Worm (Caenorhabditis elegans) whole organism, mixed stage, embryonic: ENCODE results near the gene otub-3.
A peak's percentile ranks its signal among the peaks of the same experiment; 100 is the strongest.

Source experiments
- M03D4.4 ChIP-seq: sonication (generic microtip); optimal IDR thresholded peaks from 2 replicates; lab custom pipeline; 2017; ENCODE audit warnings: mild to moderate bottlenecking, missing genetic modification characterization, missing compliant biosample characterization
- bed-3 ChIP-seq: fragments of 200-800 bp; sonication (Bioruptor generic); optimal IDR thresholded peaks from 3 replicates; lab custom pipeline; 2018; ENCODE audit warnings: mild to moderate bottlenecking, missing genetic modification characterization, moderate library complexity, missing compliant biosample characterization
- blmp-1 ChIP-seq: fragments of 150-350 bp; optimal IDR thresholded peaks from 2 replicates; lab custom pipeline; 2014; ENCODE audit warnings: missing biosample characterization, missing genetic modification characterization
- ceh-39 ChIP-seq: fragments of 150-350 bp; optimal IDR thresholded peaks from 2 replicates; lab custom pipeline; 2014; ENCODE audit warnings: missing biosample characterization, missing genetic modification characterization
- ceh-43 ChIP-seq: fragments of 200-800 bp; sonication (Bioruptor generic); optimal IDR thresholded peaks from 2 replicates; lab custom pipeline; 2018; ENCODE audit warnings: mild to moderate bottlenecking, missing genetic modification characterization, moderate library complexity, missing compliant biosample characterization
- ceh-83 ChIP-seq: fragments of 200-800 bp; sonication (Bioruptor generic); optimal IDR thresholded peaks from 2 replicates; lab custom pipeline; 2018; ENCODE audit warnings: mild to moderate bottlenecking, missing genetic modification characterization, missing compliant biosample characterization
- ces-1 ChIP-seq: fragments of 150-350 bp; optimal IDR thresholded peaks from 2 replicates; lab custom pipeline; 2014; ENCODE audit warnings: missing biosample characterization, missing genetic modification reagents, missing genetic modification characterization
- cnd-1 ChIP-seq: fragments of 200-800 bp; sonication (Bioruptor generic); optimal IDR thresholded peaks from 2 replicates; lab custom pipeline; 2018; ENCODE audit warnings: mild to moderate bottlenecking, missing genetic modification characterization, missing compliant biosample characterization
- drap-1 ChIP-seq: fragments of 200-800 bp; sonication (Bioruptor generic); optimal IDR thresholded peaks from 3 replicates; lab custom pipeline; 2018; ENCODE audit warnings: mild to moderate bottlenecking, missing genetic modification characterization, missing compliant biosample characterization
- elt-1 ChIP-seq: sonication (generic microtip); optimal IDR thresholded peaks from 2 replicates; lab custom pipeline; 2017; ENCODE audit warnings: missing genetic modification characterization, mild to moderate bottlenecking, missing compliant biosample characterization, antibody characterized with exemption, moderate library complexity, borderline replicate concordance; ENCODE audit not compliant: insufficient read depth
- elt-3 ChIP-seq: fragments of 150-350 bp; optimal IDR thresholded peaks from 2 replicates; lab custom pipeline; 2014; ENCODE audit warnings: missing biosample characterization, missing genetic modification characterization
- lin-13 ChIP-seq: fragments of 150-350 bp; optimal IDR thresholded peaks from 2 replicates; lab custom pipeline; 2014; ENCODE audit warnings: missing biosample characterization, missing genetic modification characterization
- lin-32 ChIP-seq: fragments of 200-800 bp; sonication (Bioruptor generic); optimal IDR thresholded peaks from 2 replicates; lab custom pipeline; 2018; ENCODE audit warnings: mild to moderate bottlenecking, missing genetic modification characterization, missing compliant biosample characterization
- lsy-2 ChIP-seq: fragments of 150-350 bp; optimal IDR thresholded peaks from 2 replicates; lab custom pipeline; 2014; ENCODE audit warnings: missing biosample characterization, missing genetic modification characterization
- mab-5 ChIP-seq: fragments of 150-350 bp; optimal IDR thresholded peaks from 2 replicates; lab custom pipeline; 2014; ENCODE audit warnings: missing biosample characterization, missing genetic modification characterization
- mep-1 ChIP-seq: fragments of 150-350 bp; optimal IDR thresholded peaks from 2 replicates; lab custom pipeline; 2017; ENCODE audit warnings: missing biosample characterization, missing genetic modification reagents, missing genetic modification characterization, inconsistent platforms
- nhr-12 ChIP-seq: fragments of 150-350 bp; optimal IDR thresholded peaks from 2 replicates; lab custom pipeline; 2014; ENCODE audit warnings: missing biosample characterization, missing genetic modification characterization
- nhr-2 ChIP-seq: fragments of 150-350 bp; optimal IDR thresholded peaks from 2 replicates; lab custom pipeline; 2014; ENCODE audit warnings: missing biosample characterization, missing genetic modification characterization
- nhr-237 ChIP-seq: fragments of 150-350 bp; optimal IDR thresholded peaks from 2 replicates; lab custom pipeline; 2014; ENCODE audit warnings: missing biosample characterization, missing genetic modification characterization
- nhr-76 ChIP-seq: sonication (generic microtip); optimal IDR thresholded peaks from 2 replicates; lab custom pipeline; 2017; ENCODE audit warnings: missing biosample characterization, missing genetic modification characterization
- pha-4 ChIP-seq: fragments of 150-350 bp; optimal IDR thresholded peaks from 2 replicates; lab custom pipeline; 2018; ENCODE audit warnings: missing biosample characterization, missing genetic modification reagents, missing genetic modification characterization
- sem-2 ChIP-seq: fragments of 200-800 bp; sonication (Bioruptor generic); optimal IDR thresholded peaks from 2 replicates; lab custom pipeline; 2018; ENCODE audit warnings: mild to moderate bottlenecking, missing genetic modification characterization, missing compliant biosample characterization
- snpc-4 ChIP-seq: fragments of 150-350 bp; optimal IDR thresholded peaks from 2 replicates; lab custom pipeline; 2014; ENCODE audit warnings: missing biosample characterization, missing genetic modification characterization
- sptf-1 ChIP-seq: sonication (generic microtip); optimal IDR thresholded peaks from 2 replicates; lab custom pipeline; 2017; ENCODE audit warnings: mild to moderate bottlenecking, missing genetic modification characterization, moderate library complexity, missing compliant biosample characterization
- unc-120 ChIP-seq: sonication (generic microtip); optimal IDR thresholded peaks from 2 replicates; lab custom pipeline; 2017; ENCODE audit warnings: missing genetic modification characterization, missing compliant biosample characterization; ENCODE audit not compliant: poor library complexity, severe bottlenecking
- unc-39 ChIP-seq: fragments of 150-350 bp; optimal IDR thresholded peaks from 2 replicates; lab custom pipeline; 2014; ENCODE audit warnings: missing biosample characterization, missing genetic modification characterization
- unc-62 ChIP-seq: fragments of 150-350 bp; optimal IDR thresholded peaks from 2 replicates; lab custom pipeline; 2014; ENCODE audit warnings: missing biosample characterization, missing genetic modification reagents, missing genetic modification characterization
- zip-8 ChIP-seq: fragments of 150-350 bp; optimal IDR thresholded peaks from 2 replicates; lab custom pipeline; 2014; ENCODE audit warnings: missing biosample characterization, missing genetic modification characterization

The otub-3 gene

DNA sequence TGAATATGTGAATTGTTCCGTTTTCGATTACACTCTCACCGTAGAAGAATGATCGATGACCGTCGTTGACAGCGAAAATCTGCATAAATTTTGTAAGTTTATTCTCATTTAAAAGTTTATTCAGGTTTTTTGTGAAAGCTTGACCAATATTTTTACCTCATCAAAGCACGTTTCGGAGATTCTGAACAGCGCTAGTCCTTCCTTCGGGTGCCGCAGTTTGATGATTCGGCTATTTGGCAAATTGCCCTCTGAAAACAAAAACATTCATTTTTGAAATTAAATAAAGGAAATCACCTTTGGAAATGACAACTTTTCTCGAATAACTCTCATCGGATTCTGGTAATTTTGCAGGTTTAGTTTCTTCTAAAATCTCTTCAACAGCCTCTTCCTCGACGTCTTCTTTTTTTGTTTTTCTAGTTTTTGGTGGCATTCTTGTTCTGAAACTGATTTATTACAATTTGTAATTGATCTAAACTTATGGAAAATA is 13.0 kb downstream of the otub-3 start, which contains the start of gene F21D5.6:
Gene F21D5.6, minus strand, starts transcription at position 437 of the 487 bp plus-strand sequence.
- TF ChIP-seq ces-1 (no peak), unc-62 (GFP tag; lab: Kevin White, UChicago) (no peak), nhr-12 (tag; lab: Kevin White, UChicago) (no peak), ceh-39 (tag; lab: Kevin White, UChicago) (no peak), unc-120 (tag; lab: Kevin White, UChicago) (no peak), drap-1 (GFP tag; lab: Kevin White, UChicago) (no peak), unc-39 (tag; lab: Kevin White, UChicago) (no peak), nhr-2 (tag; lab: Kevin White, UChicago) (no peak), sptf-1 (tag; lab: Kevin White, UChicago) (no peak), ceh-43 (no peak), M03D4.4 (tag; lab: Kevin White, UChicago) (no peak), bed-3 (no peak), mab-5 (no peak), blmp-1 (tag; lab: Kevin White, UChicago) (no peak), lin-32 (GFP tag; lab: Kevin White, UChicago) (no peak), elt-1 (tag; lab: Kevin White, UChicago) (no peak), sem-2 (GFP tag; lab: Kevin White, UChicago) (no peak)

DNA sequence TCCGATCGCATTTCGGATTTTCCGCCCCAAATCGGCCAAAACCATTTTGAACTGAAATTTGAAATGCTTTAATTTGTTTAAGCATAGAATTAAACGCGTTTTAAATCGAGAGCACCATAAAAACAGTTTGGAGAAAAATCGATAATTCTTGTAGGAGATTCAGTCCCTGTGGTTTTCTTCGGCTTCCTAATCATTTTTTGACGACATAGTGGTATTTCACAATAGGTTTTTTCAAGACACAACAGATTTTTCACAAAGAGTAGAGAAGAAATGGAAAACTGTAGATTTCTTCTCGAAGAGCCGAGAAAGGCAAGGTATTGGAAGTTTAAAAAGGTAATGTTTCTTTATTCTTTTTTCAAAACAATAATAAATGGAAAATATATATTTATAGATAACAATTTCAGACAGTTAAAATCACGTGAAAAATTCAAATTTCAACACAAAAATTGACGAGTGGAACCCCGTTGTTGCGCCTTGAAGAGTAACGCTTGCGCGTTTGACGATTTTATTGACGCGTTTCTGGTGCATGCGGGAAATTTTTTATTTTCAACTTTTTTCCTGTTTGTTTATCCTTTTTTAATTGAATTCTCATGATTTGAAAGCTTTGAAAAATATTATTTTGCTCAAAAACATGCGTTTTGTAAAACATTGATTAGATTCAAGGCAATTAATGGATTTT is 15.8 kb downstream of the otub-3 start, which contains the start of gene F21D5.7:
Gene F21D5.7, minus strand, starts transcription at position 51 of the 679 bp plus-strand sequence.
- TF ChIP-seq lsy-2 (tag; lab: Kevin White, UChicago) (peak; percentile 65), mep-1 (tag; lab: Kevin White, UChicago) (peak; percentile 49), M03D4.4 (tag; lab: Kevin White, UChicago) (no peak), lin-13 (tag; lab: Kevin White, UChicago) (peak; percentile 1), nhr-237 (peak; percentile 33), zip-8 (no peak), sptf-1 (tag; lab: Kevin White, UChicago) (peak; percentile 31), ceh-43 (no peak), elt-3 (tag; lab: Kevin White, UChicago) (no peak), nhr-76 (no peak), blmp-1 (tag; lab: Kevin White, UChicago) (no peak), pha-4 (tag; lab: Kevin White, UChicago) (peak; percentile 36), ces-1 (peak; percentile 28)

DNA sequence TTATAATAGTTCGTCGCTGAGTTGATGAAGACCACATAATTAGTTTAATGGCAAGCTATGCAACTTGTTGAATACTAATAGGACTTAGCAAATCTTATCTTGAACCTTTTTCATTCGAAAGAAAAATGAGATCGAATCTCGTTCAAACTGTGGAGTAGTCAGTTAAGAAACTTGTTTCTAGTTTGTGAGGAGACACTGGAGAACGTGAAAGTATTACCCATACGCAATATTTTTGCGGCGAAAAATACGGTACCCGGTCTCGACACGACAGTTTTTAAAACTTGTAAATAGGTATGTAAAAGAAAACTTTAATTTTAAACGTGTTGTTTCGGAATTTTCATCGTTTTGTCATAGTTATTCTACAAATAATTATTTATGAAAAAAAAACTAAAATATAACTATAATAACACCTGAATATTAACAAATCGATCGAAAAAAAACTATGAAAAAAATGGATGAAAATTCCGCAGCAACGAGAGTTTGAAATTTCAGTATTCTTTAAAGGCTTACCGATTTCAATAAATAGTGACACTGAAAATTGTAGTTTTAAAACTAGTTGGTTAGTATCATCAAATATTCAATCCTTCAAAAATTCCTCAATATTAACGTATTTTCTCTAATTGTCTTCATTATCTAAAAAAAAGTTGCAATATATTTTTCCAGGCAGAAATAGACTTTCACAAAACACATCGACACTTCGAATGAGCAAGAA is 17.8 kb downstream of the otub-3 start, which contains the start of the genes F20C5.7 and parg-1:
Gene F20C5.7, minus strand, starts transcription at position 101 of the 712 bp plus-strand sequence.
Gene parg-1, plus strand, starts transcription at position 662 of the 712 bp plus-strand sequence.
- TF ChIP-seq snpc-4 (tag; lab: Kevin White, UChicago) (no peak), cnd-1 (tag; lab: Kevin White, UChicago) (no peak), mab-5 (no peak)

DNA sequence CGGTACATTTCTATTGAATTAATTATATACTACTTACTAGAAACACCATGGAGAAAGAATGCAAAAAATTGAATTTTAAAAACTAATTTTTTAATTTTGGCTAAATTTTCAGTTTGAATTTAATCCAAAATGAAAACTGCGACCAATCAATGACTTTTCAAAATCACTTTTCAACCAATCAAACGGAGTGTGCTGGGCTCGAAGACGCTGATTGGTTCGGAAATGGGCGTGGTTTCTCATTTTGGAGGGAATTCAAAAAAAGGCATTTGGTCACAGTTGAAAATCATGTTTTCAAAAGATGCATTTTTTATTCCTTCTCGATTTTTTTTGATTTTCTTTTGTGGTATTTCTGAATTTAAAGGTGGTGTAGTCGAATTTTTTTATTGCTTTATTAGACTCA is 21.0 kb downstream of the otub-3 start:
- TF ChIP-seq unc-62 (GFP tag; lab: Kevin White, UChicago) (no peak), sptf-1 (tag; lab: Kevin White, UChicago) (no peak), elt-1 (tag; lab: Kevin White, UChicago) (no peak), lin-13 (tag; lab: Kevin White, UChicago) (no peak), lsy-2 (tag; lab: Kevin White, UChicago) (no peak), bed-3 (no peak), snpc-4 (tag; lab: Kevin White, UChicago) (no peak)
- TF ChIP-seq, all 35 proteins: peak for 0

DNA sequence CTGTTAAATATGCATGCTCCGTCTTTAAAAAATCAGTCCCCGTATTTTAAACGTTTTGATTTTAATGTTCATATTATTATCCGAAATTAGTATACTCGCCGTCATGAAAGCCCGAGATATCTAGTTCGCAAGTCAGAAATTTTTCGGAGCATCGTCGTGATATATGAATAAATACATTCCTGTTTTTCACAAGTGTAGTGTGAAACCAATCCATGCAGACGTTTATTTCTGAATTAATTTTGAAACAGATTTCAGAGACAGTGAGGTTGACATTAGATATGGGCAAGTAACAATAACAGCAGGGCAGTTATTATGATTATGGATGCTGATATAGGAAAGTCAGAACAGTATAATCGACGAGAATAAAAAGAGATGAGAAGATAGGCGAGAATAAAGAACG is 24.5 kb downstream of the otub-3 start:
- TF ChIP-seq bed-3: no peak
- no peak for TF ChIP-seq ceh-83 (GFP tag; lab: Kevin White, UChicago)
